Worm (Caenorhabditis elegans): ENCODE results near the gene F40G9.17.

DNA sequence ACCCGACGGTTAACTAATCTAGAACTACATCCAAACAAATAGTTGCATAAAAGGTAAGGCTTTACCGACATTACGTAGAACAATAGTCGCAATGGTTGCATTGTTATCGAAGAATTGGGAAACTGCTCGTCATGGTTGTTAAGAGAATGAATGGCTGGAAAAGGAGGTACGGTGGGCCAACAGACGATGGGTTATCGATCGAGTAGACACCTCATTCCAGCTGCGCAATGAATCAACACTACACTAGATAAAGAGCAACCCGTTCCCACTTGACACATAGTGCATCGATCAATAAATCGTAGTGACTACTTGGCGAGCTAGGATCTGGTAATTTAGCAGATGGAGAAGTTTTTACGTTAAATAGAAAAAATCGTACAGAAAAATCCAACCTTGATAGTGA, 49.2 kb upstream of the F40G9.17 start, which contains the start of the genes T17A3.12 and fbxb-83:
- no peak for TF ChIP-seq med-1 (GFP tag; optimal IDR thresholded peaks at IDR 0.05; ENCODE audit: insufficient read depth)
- TF ChIP-seq tab-1 (GFP tag; IDR thresholded peaks at IDR 0.05), result no peak
- TF ChIP-seq ref-1 (GFP tag; conservative IDR thresholded peaks at IDR 0.05), result no peak
- no peak for TF ChIP-seq klf-2 (GFP tag; conservative IDR thresholded peaks at IDR 0.05)
- no peak for TF ChIP-seq ztf-29 (GFP tag; IDR thresholded peaks at IDR 0.05)
- no peak for TF ChIP-seq flt-1 (GFP tag; IDR thresholded peaks at IDR 0.05)

All from whole organism, midembryonic.